Worm (Caenorhabditis elegans): ENCODE results near the gene R12B2.3.

The R12B2.3 gene

DNA sequence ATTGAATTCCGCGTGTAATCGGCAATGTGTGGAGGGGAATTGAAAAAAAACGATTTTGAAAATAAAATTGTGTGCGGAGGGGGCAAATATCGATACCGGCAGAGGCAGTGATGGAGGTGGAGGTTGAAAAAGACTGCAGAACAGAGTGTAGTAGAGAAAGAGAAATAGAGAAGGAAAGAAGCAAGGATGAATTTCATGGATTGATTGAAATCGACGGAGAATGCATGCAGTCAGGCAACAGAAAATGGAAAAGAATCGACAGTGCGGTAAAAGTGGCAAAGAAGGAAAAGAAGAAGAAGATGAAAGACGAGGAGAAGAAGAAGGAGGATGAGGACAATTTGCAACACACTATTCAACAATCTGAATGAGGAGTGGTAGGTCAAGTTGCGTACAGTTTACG lies 31.4 kb downstream of the R12B2.3 start, which contains the start of gene W04D12.1:
TSS of gene W04D12.1 (plus strand) at position 111 of the 400 bp plus-strand sequence.
- TF ChIP-seq B0310.2 (tag; optimal IDR thresholded peaks at IDR 0.05): no peak
- no peak for TF ChIP-seq flt-1 (GFP tag; IDR thresholded peaks at IDR 0.05)
- no peak for TF ChIP-seq tbx-11 (GFP tag; IDR thresholded peaks at IDR 0.05)
- no peak for TF ChIP-seq aly-1 (tag; optimal IDR thresholded peaks at IDR 0.05)
- no peak for TF ChIP-seq F13C5.2 (tag; optimal IDR thresholded peaks at IDR 0.05)
- TF ChIP-seq tbx-37 (GFP tag; conservative IDR thresholded peaks at IDR 0.05): no peak
- no peak for TF ChIP-seq hnd-1 (tag; optimal IDR thresholded peaks at IDR 0.05)
- TF ChIP-seq hmbx-1 (tag; optimal IDR thresholded peaks at IDR 0.05): no peak
- TF ChIP-seq ceh-36 (tag; optimal IDR thresholded peaks at IDR 0.05): no peak
- no peak for TF ChIP-seq ama-1 (optimal IDR thresholded peaks at IDR 0.05)
- no peak for TF ChIP-seq scrt-1 (GFP tag; IDR thresholded peaks at IDR 0.05)
- no peak for TF ChIP-seq hmg-4 (GFP tag; optimal IDR thresholded peaks at IDR 0.05)
- TF ChIP-seq tra-4 (tag; optimal IDR thresholded peaks at IDR 0.05): no peak
- TF ChIP-seq pes-1 (GFP tag; IDR thresholded peaks at IDR 0.05): no peak
- TF ChIP-seq ets-7 (tag; optimal IDR thresholded peaks at IDR 0.05): no peak
- TF ChIP-seq sea-1 (GFP tag; conservative IDR thresholded peaks at IDR 0.05): no peak

DNA sequence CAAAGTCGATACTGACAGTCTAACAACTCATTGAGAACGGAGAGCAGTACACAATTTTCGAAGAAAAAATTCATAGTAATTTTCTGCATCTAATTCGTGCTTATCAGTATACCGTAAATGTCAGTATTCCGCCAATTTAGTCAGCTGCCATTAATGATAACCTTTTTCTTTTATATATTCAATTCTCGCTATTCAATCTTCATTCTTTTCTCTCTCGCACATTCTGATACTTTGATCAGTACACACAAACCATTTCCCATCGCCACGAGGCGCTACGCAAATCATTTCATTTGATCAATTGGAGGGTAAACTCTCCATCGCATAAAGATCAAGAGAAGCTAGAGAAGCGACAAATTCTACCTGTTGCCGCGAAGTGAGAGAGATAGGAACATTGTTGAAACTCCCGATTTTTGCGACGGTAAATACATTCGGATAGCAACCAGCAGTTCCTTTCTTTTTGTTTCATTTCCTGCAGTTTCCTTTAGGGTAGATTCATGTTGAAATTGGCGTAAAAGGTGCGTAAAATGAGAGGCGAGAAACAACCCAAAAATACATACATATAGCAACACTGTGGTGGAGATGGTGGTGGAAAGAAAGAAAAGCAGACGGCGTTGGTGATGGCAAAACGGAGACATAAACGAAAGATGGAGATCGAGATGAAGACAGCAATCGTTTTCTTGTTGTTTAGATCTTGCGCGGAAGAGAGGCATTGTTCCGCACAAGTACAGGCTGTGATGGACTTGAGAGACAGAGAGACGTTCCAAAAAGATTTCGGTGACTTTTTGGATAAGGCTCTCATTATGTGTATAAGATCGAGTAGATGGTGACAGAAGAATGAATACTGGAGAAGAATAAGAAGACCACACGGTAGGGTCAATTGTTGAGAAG lies 33.0 kb downstream of the R12B2.3 start:
- TF ChIP-seq tra-4 (tag; optimal IDR thresholded peaks at IDR 0.05): no peak
- no peak for TF ChIP-seq hnd-1 (tag; optimal IDR thresholded peaks at IDR 0.05)
- no peak for TF ChIP-seq flt-1 (GFP tag; IDR thresholded peaks at IDR 0.05)
- no peak for TF ChIP-seq hmbx-1 (tag; optimal IDR thresholded peaks at IDR 0.05)
- TF ChIP-seq B0310.2 (tag; optimal IDR thresholded peaks at IDR 0.05): no peak
- TF ChIP-seq hmg-4 (GFP tag; optimal IDR thresholded peaks at IDR 0.05): no peak
- no peak for TF ChIP-seq scrt-1 (GFP tag; IDR thresholded peaks at IDR 0.05)

DNA sequence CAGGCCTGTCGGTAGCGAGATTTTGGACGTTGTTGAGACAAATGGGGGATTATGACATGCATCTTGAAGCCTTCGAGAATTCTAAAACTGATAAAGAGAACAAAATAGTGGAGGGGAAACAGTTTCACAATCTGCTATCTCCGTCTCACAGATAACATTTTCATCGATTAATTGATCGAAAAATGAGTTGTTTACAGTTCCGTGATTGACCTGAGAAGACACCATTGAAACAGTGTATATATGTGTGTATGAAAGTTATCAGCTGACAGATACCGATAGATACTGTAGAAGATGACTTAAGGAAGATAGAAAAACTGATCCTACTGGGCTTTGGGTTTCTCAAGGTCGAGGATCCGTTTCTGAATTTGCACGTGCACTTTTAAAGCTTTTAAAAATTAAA lies 33.8 kb downstream of the R12B2.3 start:
- no peak for TF ChIP-seq sea-1 (GFP tag; conservative IDR thresholded peaks at IDR 0.05)

DNA sequence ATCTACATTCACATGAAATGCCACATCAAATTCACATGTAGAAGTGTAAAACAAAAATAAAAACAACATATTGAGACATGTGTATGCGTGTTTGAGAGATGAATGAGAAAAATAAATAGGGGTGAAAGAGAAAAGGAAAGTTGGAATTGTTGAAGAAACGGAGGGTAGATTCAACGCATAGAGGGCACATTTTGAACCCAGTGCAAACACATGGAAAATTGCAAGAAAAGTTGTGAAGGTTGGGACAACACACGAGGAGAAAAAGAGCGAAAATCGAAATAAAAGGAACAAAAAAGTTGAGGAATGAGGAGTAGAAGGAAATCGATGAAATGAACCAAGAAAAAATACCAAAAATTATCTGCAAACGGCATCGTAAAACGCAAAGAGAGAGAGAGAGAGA lies 34.2 kb downstream of the R12B2.3 start:
- TF ChIP-seq sea-1 (GFP tag; conservative IDR thresholded peaks at IDR 0.05) (no peak), ceh-36 (tag; optimal IDR thresholded peaks at IDR 0.05) (no peak)

DNA sequence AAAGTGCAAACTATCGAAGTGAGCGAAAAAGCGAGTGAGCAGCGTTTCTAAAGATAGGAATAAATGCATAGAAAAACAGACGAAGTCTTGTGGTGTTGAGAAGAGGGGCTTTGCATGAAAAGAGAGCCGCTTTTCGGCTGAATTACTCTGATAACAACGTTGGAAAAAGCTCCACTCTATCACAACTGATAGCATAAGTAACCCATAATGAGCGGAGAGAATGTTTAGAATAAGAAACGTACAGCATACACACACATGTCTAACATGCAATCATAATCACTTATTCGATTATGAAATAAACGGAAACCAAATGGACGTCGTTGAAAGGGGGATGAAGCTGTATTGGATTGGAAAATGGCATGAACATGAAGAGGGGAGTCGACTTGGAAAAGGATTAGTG lies 34.9 kb downstream of the R12B2.3 start:
- no peak for TF ChIP-seq hmg-4 (GFP tag; optimal IDR thresholded peaks at IDR 0.05)
- no peak for TF ChIP-seq tbx-11 (GFP tag; IDR thresholded peaks at IDR 0.05)
- no peak for TF ChIP-seq sea-1 (GFP tag; conservative IDR thresholded peaks at IDR 0.05)
- no peak for TF ChIP-seq F13C5.2 (tag; optimal IDR thresholded peaks at IDR 0.05)
- no peak for TF ChIP-seq ceh-13 (GFP tag; optimal IDR thresholded peaks at IDR 0.05)
- TF ChIP-seq B0310.2 (tag; optimal IDR thresholded peaks at IDR 0.05): no peak

DNA sequence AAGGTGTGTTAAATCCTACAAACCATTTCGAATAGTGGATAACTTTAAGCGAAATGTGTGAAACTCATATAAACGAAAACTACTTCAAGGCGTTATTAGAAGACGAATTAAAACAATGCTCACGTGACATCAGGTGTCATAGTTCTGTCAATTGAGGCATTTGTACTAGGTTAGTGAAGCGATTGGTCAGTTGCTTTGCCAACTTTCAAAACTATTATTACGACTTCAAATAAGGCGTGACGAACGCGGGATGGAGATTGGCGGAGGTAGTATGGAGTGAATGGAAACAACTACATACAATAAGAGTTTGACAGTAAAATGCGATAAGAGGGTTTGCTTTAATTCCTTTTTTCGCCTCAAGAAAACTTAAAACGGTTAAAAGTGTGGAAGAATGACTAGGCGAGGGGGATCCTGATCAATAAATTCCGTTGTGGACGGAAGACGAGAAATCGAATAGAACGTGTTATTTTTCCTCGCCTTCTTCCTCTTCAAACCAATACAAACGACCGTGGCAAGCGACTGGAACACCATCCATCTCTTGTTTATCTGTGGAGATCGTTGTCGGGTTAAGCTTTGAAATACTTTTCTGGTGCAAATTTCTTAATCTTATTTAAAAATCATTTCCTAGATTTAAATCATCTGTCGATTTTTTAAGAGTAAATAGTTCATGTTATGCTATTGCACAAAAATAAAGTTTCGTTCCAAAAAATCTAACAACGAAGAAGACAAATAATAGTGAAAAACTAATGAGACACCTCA lies 35.6 kb downstream of the R12B2.3 start:
- no peak for TF ChIP-seq tra-4 (tag; optimal IDR thresholded peaks at IDR 0.05)
- no peak for TF ChIP-seq hmg-4 (GFP tag; optimal IDR thresholded peaks at IDR 0.05)
- no peak for TF ChIP-seq F13C5.2 (tag; optimal IDR thresholded peaks at IDR 0.05)
- TF ChIP-seq sea-1 (GFP tag; conservative IDR thresholded peaks at IDR 0.05): no peak

DNA sequence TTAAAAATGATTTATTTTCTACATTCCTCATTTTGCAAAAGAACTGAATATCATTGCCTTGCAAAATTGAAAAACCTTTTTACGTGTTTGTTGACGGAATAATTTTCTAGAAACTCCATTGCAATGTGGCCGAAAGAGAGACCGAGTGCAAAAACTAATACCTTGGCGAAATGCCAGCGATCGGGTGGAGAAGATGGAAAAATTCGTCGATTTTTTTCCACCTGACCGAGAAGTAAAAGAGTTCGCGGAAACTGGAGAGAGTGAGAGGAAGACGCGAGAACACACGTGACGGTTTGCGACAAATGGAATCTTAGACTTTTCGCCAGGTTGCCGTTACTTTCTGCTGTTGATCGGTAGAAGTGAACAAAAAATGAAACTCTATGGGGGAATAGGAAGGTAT lies 36.3 kb downstream of the R12B2.3 start:
- TF ChIP-seq F13C5.2 (tag; optimal IDR thresholded peaks at IDR 0.05) (no peak), hnd-1 (tag; optimal IDR thresholded peaks at IDR 0.05) (no peak), ceh-36 (tag; optimal IDR thresholded peaks at IDR 0.05) (no peak), flt-1 (GFP tag; IDR thresholded peaks at IDR 0.05) (no peak), pes-1 (GFP tag; IDR thresholded peaks at IDR 0.05) (no peak), aly-1 (tag; optimal IDR thresholded peaks at IDR 0.05) (no peak), ets-7 (tag; optimal IDR thresholded peaks at IDR 0.05) (no peak), tbx-37 (GFP tag; conservative IDR thresholded peaks at IDR 0.05) (no peak), hmg-4 (GFP tag; optimal IDR thresholded peaks at IDR 0.05) (no peak), ceh-13 (GFP tag; optimal IDR thresholded peaks at IDR 0.05) (no peak), ama-1 (optimal IDR thresholded peaks at IDR 0.05) (no peak), B0310.2 (tag; optimal IDR thresholded peaks at IDR 0.05) (no peak), sea-1 (GFP tag; conservative IDR thresholded peaks at IDR 0.05) (no peak), tbx-11 (GFP tag; IDR thresholded peaks at IDR 0.05) (no peak), hmbx-1 (tag; optimal IDR thresholded peaks at IDR 0.05) (no peak), scrt-1 (GFP tag; IDR thresholded peaks at IDR 0.05) (no peak), tra-4 (tag; optimal IDR thresholded peaks at IDR 0.05) (no peak)

DNA sequence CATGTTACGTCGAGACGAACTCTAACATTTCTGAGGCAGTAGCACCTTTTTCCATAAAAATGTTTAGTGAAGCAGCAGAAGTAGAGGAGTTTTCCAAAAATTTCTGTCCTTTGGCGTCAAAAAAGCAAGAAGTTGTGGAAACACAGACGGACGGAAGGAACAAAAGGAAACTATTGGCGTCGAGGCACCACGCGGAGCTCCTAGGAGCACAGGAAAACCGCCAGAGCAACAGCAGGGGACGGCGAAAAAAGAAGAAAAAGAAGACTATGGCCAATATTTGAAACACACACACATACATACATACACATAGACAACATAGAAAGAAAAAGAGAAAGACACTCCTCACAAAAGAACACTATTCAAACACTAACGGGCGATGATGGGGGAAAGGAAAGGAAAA lies 37.5 kb downstream of the R12B2.3 start:
- TF ChIP-seq flt-1 (GFP tag; IDR thresholded peaks at IDR 0.05): no peak
- TF ChIP-seq ama-1 (optimal IDR thresholded peaks at IDR 0.05): no peak
- TF ChIP-seq ceh-13 (GFP tag; optimal IDR thresholded peaks at IDR 0.05): no peak
- no peak for TF ChIP-seq ceh-36 (tag; optimal IDR thresholded peaks at IDR 0.05)
- no peak for TF ChIP-seq sea-1 (GFP tag; conservative IDR thresholded peaks at IDR 0.05)

Measured in whole organism, early embryonic.